Worm (Caenorhabditis elegans) whole organism, L1 larva: ENCODE data around the gene sre-1.
A peak's percentile ranks its signal among the peaks of the same experiment; 100 is the strongest.

Source experiments
- C04F5.9 ChIP-seq: sonication (generic microtip); optimal IDR thresholded peaks from 2 replicates; lab custom pipeline; 2016; ENCODE audit warnings: missing genetic modification characterization, missing compliant biosample characterization
- C16A3.4 ChIP-seq: fragments of 150-350 bp; optimal IDR thresholded peaks from 2 replicates; lab custom pipeline; 2014; ENCODE audit warnings: missing biosample characterization, missing genetic modification characterization
- C34B4.2 ChIP-seq: sonication (generic microtip); optimal IDR thresholded peaks from 2 replicates; lab custom pipeline; 2017; ENCODE audit warnings: mild to moderate bottlenecking, missing genetic modification characterization, missing compliant biosample characterization
- Y116A8C.19 ChIP-seq: sonication (generic microtip); optimal IDR thresholded peaks from 2 replicates; lab custom pipeline; 2016; ENCODE audit warnings: missing compliant biosample characterization, missing genetic modification characterization, borderline replicate concordance
- alr-1 ChIP-seq: fragments of 200-800 bp; sonication (Bioruptor generic); optimal IDR thresholded peaks from 2 replicates; lab custom pipeline; 2018; ENCODE audit warnings: borderline replicate concordance, mild to moderate bottlenecking, missing genetic modification characterization, missing compliant biosample characterization
- aly-2 ChIP-seq: fragments of 150-350 bp; optimal IDR thresholded peaks from 2 replicates; lab custom pipeline; 2014; ENCODE audit warnings: missing biosample characterization, missing genetic modification characterization
- ama-1 ChIP-seq: fragments of 150-350 bp; optimal IDR thresholded peaks from 2 replicates; lab custom pipeline; 2014
- ceh-82 ChIP-seq, 3 experiments: fragments of 150-350 bp in 1 of 3; sonication (generic microtip) in 2 of 3; optimal IDR thresholded peaks; 2 replicates each; lab custom pipeline; 2014 to 2017; ENCODE audit warnings: missing biosample characterization in 3 of 3, missing genetic modification characterization in 3 of 3
- ceh-90 ChIP-seq: sonication (generic microtip); optimal IDR thresholded peaks from 2 replicates; lab custom pipeline; 2016; ENCODE audit warnings: missing genetic modification characterization, missing compliant biosample characterization
- ces-1 ChIP-seq: fragments of 150-350 bp; optimal IDR thresholded peaks from 2 replicates; lab custom pipeline; 2014; ENCODE audit warnings: missing biosample characterization, missing genetic modification reagents, missing genetic modification characterization
- dpl-1 ChIP-seq, 3 experiments: fragments of 150-350 bp in 2 of 3; sonication (generic microtip) in 1 of 3; optimal IDR thresholded peaks; 2 replicates each; lab custom pipeline; 2014 to 2017; ENCODE audit warnings: missing biosample characterization in 3 of 3, missing genetic modification characterization in 3 of 3, missing genetic modification reagents in 3 of 3
- dsc-1 ChIP-seq: sonication (generic microtip); optimal IDR thresholded peaks from 2 replicates; lab custom pipeline; 2016; ENCODE audit warnings: mild to moderate bottlenecking, missing genetic modification characterization, missing compliant biosample characterization
- efl-1 ChIP-seq, 4 experiments: fragments of 150-350 bp; optimal IDR thresholded peaks in 3 of 4; peaks in 1 of 4; 1 replicate in 1 of 4; 2 replicates in 3 of 4; lab custom pipeline; 2014; ENCODE audit warnings: missing biosample characterization in 2 of 4, missing genetic modification characterization in 2 of 4, missing genetic modification reagents in 2 of 4
- fkh-4 ChIP-seq: sonication (generic microtip); optimal IDR thresholded peaks from 2 replicates; lab custom pipeline; 2016; ENCODE audit warnings: missing compliant biosample characterization, missing genetic modification characterization, borderline replicate concordance
- fkh-8 ChIP-seq: sonication (generic microtip); optimal IDR thresholded peaks from 2 replicates; lab custom pipeline; 2016; ENCODE audit warnings: mild to moderate bottlenecking, missing genetic modification characterization, missing compliant biosample characterization
- fos-1 ChIP-seq: fragments of 150-350 bp; optimal IDR thresholded peaks from 2 replicates; lab custom pipeline; 2014; ENCODE audit warnings: missing biosample characterization, missing genetic modification characterization
- hpl-2 ChIP-seq: fragments of 150-350 bp; optimal IDR thresholded peaks from 2 replicates; lab custom pipeline; 2014; ENCODE audit warnings: missing biosample characterization, missing genetic modification reagents, missing genetic modification characterization
- irx-1 ChIP-seq: sonication (generic microtip); optimal IDR thresholded peaks from 2 replicates; lab custom pipeline; 2016; ENCODE audit warnings: missing genetic modification characterization, missing compliant biosample characterization
- lin-13 ChIP-seq: fragments of 150-350 bp; optimal IDR thresholded peaks from 2 replicates; lab custom pipeline; 2014; ENCODE audit warnings: missing biosample characterization, missing genetic modification reagents, missing genetic modification characterization
- lin-14 ChIP-seq: fragments of 200-800 bp; sonication (Bioruptor generic); optimal IDR thresholded peaks from 2 replicates; lab custom pipeline; 2018; ENCODE audit warnings: mild to moderate bottlenecking, missing genetic modification characterization, moderate library complexity, missing compliant biosample characterization
- lin-35 ChIP-seq, 2 experiments: fragments of 150-350 bp; optimal IDR thresholded peaks; 2 replicates each; lab custom pipeline; 2014; ENCODE audit warnings: missing biosample characterization in 2 of 2, missing genetic modification characterization in 2 of 2, missing genetic modification reagents in 2 of 2
- lir-3 ChIP-seq: sonication (generic microtip); optimal IDR thresholded peaks from 2 replicates; lab custom pipeline; 2016; ENCODE audit warnings: mild to moderate bottlenecking, missing genetic modification characterization, moderate library complexity, missing compliant biosample characterization; ENCODE audit not compliant: poor library complexity
- lsy-2 ChIP-seq, 2 experiments: fragments of 150-350 bp; optimal IDR thresholded peaks; 2 replicates each; lab custom pipeline; 2014; ENCODE audit warnings: missing biosample characterization in 2 of 2, missing genetic modification characterization in 2 of 2
- mef-2 ChIP-seq: fragments of 150-350 bp; optimal IDR thresholded peaks from 2 replicates; lab custom pipeline; 2014; ENCODE audit warnings: missing biosample characterization, missing genetic modification characterization
- mep-1 ChIP-seq: fragments of 150-350 bp; optimal IDR thresholded peaks from 2 replicates; lab custom pipeline; 2014; ENCODE audit warnings: missing biosample characterization, missing genetic modification characterization
- nhr-12 ChIP-seq: sonication (generic microtip); optimal IDR thresholded peaks from 2 replicates; lab custom pipeline; 2017; ENCODE audit warnings: missing biosample characterization, missing genetic modification characterization
- nhr-237 ChIP-seq: fragments of 150-350 bp; optimal IDR thresholded peaks from 2 replicates; lab custom pipeline; 2014; ENCODE audit warnings: missing biosample characterization, missing genetic modification characterization
- nhr-28 ChIP-seq: fragments of 150-350 bp; optimal IDR thresholded peaks from 2 replicates; lab custom pipeline; 2014; ENCODE audit warnings: missing biosample characterization, missing genetic modification characterization
- nhr-47 ChIP-seq: sonication (generic microtip); optimal IDR thresholded peaks from 2 replicates; lab custom pipeline; 2016; ENCODE audit warnings: mild to moderate bottlenecking, missing genetic modification characterization, moderate library complexity, missing compliant biosample characterization
- nhr-71 ChIP-seq: sonication (generic microtip); optimal IDR thresholded peaks from 2 replicates; lab custom pipeline; 2016; ENCODE audit warnings: mild to moderate bottlenecking, missing genetic modification characterization, moderate library complexity, missing compliant biosample characterization
- nhr-76 ChIP-seq: sonication (generic microtip); optimal IDR thresholded peaks from 2 replicates; lab custom pipeline; 2017; ENCODE audit warnings: missing biosample characterization, missing genetic modification characterization
- nhr-84 ChIP-seq: sonication (generic microtip); optimal IDR thresholded peaks from 2 replicates; lab custom pipeline; 2017; ENCODE audit warnings: missing biosample characterization, missing genetic modification characterization
- nhr-85 ChIP-seq: sonication (generic microtip); peaks from one replicate; lab custom pipeline; 2016; ENCODE audit warnings: missing genetic modification characterization, inconsistent platforms, missing compliant biosample characterization
- pax-3 ChIP-seq: fragments of 200-800 bp; sonication (Bioruptor generic); optimal IDR thresholded peaks from 2 replicates; lab custom pipeline; 2018; ENCODE audit warnings: mild to moderate bottlenecking, missing genetic modification characterization, moderate library complexity, missing compliant biosample characterization
- rnt-1 ChIP-seq: sonication (generic microtip); optimal IDR thresholded peaks from 2 replicates; lab custom pipeline; 2016; ENCODE audit warnings: mild to moderate bottlenecking, missing genetic modification characterization, moderate library complexity, missing compliant biosample characterization
- snu-23 ChIP-seq: sonication (generic microtip); optimal IDR thresholded peaks from 2 replicates; lab custom pipeline; 2016; ENCODE audit warnings: missing genetic modification characterization, missing compliant biosample characterization
- sox-4 ChIP-seq: sonication (generic microtip); optimal IDR thresholded peaks from 2 replicates; lab custom pipeline; 2016; ENCODE audit warnings: missing genetic modification characterization, missing compliant biosample characterization
- sup-37 ChIP-seq: fragments of 200-800 bp; sonication (Bioruptor generic); optimal IDR thresholded peaks from 2 replicates; lab custom pipeline; 2018; ENCODE audit warnings: mild to moderate bottlenecking, missing genetic modification characterization, missing compliant biosample characterization
- tbx-2 ChIP-seq: sonication (generic microtip); optimal IDR thresholded peaks from 2 replicates; lab custom pipeline; 2016; ENCODE audit warnings: missing genetic modification characterization, missing compliant biosample characterization
- unc-130 ChIP-seq: fragments of 150-350 bp; optimal IDR thresholded peaks from 2 replicates; lab custom pipeline; 2017; ENCODE audit warnings: missing biosample characterization, missing genetic modification characterization, inconsistent platforms
- unc-30 ChIP-seq: sonication (generic microtip); optimal IDR thresholded peaks from 2 replicates; lab custom pipeline; 2017; ENCODE audit warnings: missing biosample characterization, missing genetic modification characterization
- unc-86 ChIP-seq: sonication (generic microtip); optimal IDR thresholded peaks from 2 replicates; lab custom pipeline; 2016; ENCODE audit warnings: missing genetic modification characterization, missing compliant biosample characterization
- vab-15 ChIP-seq: sonication (generic microtip); optimal IDR thresholded peaks from 2 replicates; lab custom pipeline; 2017; ENCODE audit warnings: missing genotype, mild to moderate bottlenecking, missing genetic modification characterization, missing compliant biosample characterization
- ztf-11 ChIP-seq, 2 experiments: sonication (generic microtip); optimal IDR thresholded peaks; 2 replicates each; lab custom pipeline; 2016 to 2017; ENCODE audit warnings: missing genetic modification characterization in 2 of 2, missing biosample characterization in 1 of 2, missing compliant biosample characterization in 1 of 2
- ztf-4 ChIP-seq: fragments of 150-350 bp; optimal IDR thresholded peaks from 2 replicates; lab custom pipeline; 2014; ENCODE audit warnings: missing biosample characterization, missing genetic modification characterization

The sre-1 gene

ce11 chrII:7720479-7720878 lies 11.0 kb downstream of the sre-1 start:
- TF ChIP-seq nhr-71 (tag; lab: Kevin White, UChicago) (peak; percentile 13), vab-15 (tag; lab: Kevin White, UChicago) (no peak), fkh-4 (tag; lab: Kevin White, UChicago) (no peak), sup-37 (no peak), ceh-90 (no peak), snu-23 (GFP tag; lab: Kevin White, UChicago) (peak; percentile 4), nhr-12 (tag; lab: Kevin White, UChicago) (no peak), C16A3.4 (no peak), lin-14 (GFP tag; lab: Kevin White, UChicago) (peak; percentile 26)

ce11 chrII:7722784-7723183 lies 13.3 kb downstream of the sre-1 start:
- TF ChIP-seq nhr-71 (tag; lab: Kevin White, UChicago) (peak; percentile 46), snu-23 (GFP tag; lab: Kevin White, UChicago) (peak; percentile 13), sox-4 (no peak), unc-86 (no peak), hpl-2 (GFP tag; lab: Kevin White, UChicago) (no peak), nhr-47 (tag; lab: Kevin White, UChicago) (no peak), mep-1 (tag; lab: Kevin White, UChicago) (no peak), rnt-1 (tag; lab: Kevin White, UChicago) (peak; percentile 53), lsy-2 (tag; optimal IDR thresholded peaks at IDR 0.05; lab: Kevin White, UChicago) (peak in 1 of 2 experiments; percentile 28), nhr-237 (tag; lab: Kevin White, UChicago) (no peak), nhr-28 (tag; lab: Kevin White, UChicago) (no peak), C34B4.2 (no peak), ceh-82 (tag; optimal IDR thresholded peaks at IDR 0.05; lab: Kevin White, UChicago) (no peak), lin-14 (GFP tag; lab: Kevin White, UChicago) (peak; percentile 69), irx-1 (tag; lab: Kevin White, UChicago) (no peak), unc-130 (tag; lab: Kevin White, UChicago) (peak; percentile 23)

ce11 chrII:7724603-7725002 lies 15.1 kb downstream of the sre-1 start, which contains the start of gene cpna-2:
cpna-2 (plus strand) TSS chrII:7724903.
- TF ChIP-seq snu-23 (GFP tag; lab: Kevin White, UChicago) (no peak), lin-13 (GFP tag; lab: Kevin White, UChicago) (no peak), efl-1 (optimal IDR thresholded peaks at IDR 0.05; lab: Kevin White, UChicago) (no peak), efl-1 (GFP tag; optimal IDR thresholded peaks at IDR 0.05 in 1 of 2; lab: Kevin White, UChicago) (no peak), hpl-2 (GFP tag; lab: Kevin White, UChicago) (no peak), nhr-47 (tag; lab: Kevin White, UChicago) (no peak), tbx-2 (tag; lab: Kevin White, UChicago) (no peak)

- TF ChIP-seq ama-1 (lab: Kevin White, UChicago) (no peak), C34B4.2 (no peak), tbx-2 (tag; lab: Kevin White, UChicago) (no peak), nhr-84 (no peak), dpl-1 (GFP tag; optimal IDR thresholded peaks at IDR 0.05; lab: Kevin White, UChicago) (no peak), nhr-85 (tag; lab: Kevin White, UChicago) (no peak), ces-1 (GFP tag; lab: Kevin White, UChicago) (no peak), C04F5.9 (tag; lab: Kevin White, UChicago) (no peak), mef-2 (tag; lab: Kevin White, UChicago) (no peak), dsc-1 (tag; lab: Kevin White, UChicago) (no peak)
These were observed 27.2 kb downstream of the sre-1 start for ce11 chrII:7736725-7737124.

ce11 chrII:7753500-7753899 lies 44.0 kb downstream of the sre-1 start, which contains the start of gene trx-1:
trx-1 (minus strand) TSS chrII:7753600.
- TF ChIP-seq nhr-12 (tag; lab: Kevin White, UChicago) (no peak), C34B4.2 (no peak), alr-1 (tag; lab: Kevin White, UChicago) (no peak), ztf-4 (tag; lab: Kevin White, UChicago) (no peak), pax-3 (tag; lab: Kevin White, UChicago) (no peak), ztf-11 (tag; optimal IDR thresholded peaks at IDR 0.05; lab: Kevin White, UChicago) (no peak), nhr-76 (no peak), nhr-28 (tag; lab: Kevin White, UChicago) (no peak), lir-3 (tag; lab: Kevin White, UChicago) (no peak), nhr-84 (no peak), aly-2 (tag; lab: Kevin White, UChicago) (no peak), fos-1 (tag; lab: Kevin White, UChicago) (no peak), lin-35 (GFP tag; optimal IDR thresholded peaks at IDR 0.05; lab: Kevin White, UChicago) (no peak), unc-30 (tag; lab: Kevin White, UChicago) (no peak), fkh-8 (no peak), Y116A8C.19 (no peak)
